Worm (Caenorhabditis elegans) whole organism, late embryonic: ENCODE data around the gene fbxa-183.

ENCODE experiments used
- C08G9.2 ChIP-seq: sonication (generic microtip); optimal IDR thresholded peaks from 2 replicates; lab custom pipeline; 2016; ENCODE audit warnings: mild to moderate bottlenecking, missing genetic modification characterization, moderate library complexity, missing compliant biosample characterization
- K02D7.2 ChIP-seq: sonication (generic microtip); optimal IDR thresholded peaks from 2 replicates; lab custom pipeline; 2017; ENCODE audit warnings: mild to moderate bottlenecking, missing genetic modification characterization, missing compliant biosample characterization
- K09A11.1 ChIP-seq: sonication (generic microtip); optimal IDR thresholded peaks from 2 replicates; lab custom pipeline; 2017; ENCODE audit warnings: antibody characterized with exemption, mild to moderate bottlenecking, missing genetic modification characterization, missing compliant biosample characterization; ENCODE audit not compliant: insufficient read depth
- Y22D7AL.16 ChIP-seq: sonication (generic microtip); optimal IDR thresholded peaks from 2 replicates; lab custom pipeline; 2016; ENCODE audit warnings: missing genetic modification characterization, missing compliant biosample characterization
- ama-1 ChIP-seq: fragments of 150-350 bp; optimal IDR thresholded peaks from 2 replicates; lab custom pipeline; 2014
- ceh-14 ChIP-seq: sonication (generic microtip); optimal IDR thresholded peaks from 2 replicates; lab custom pipeline; 2016; ENCODE audit warnings: missing genotype, missing genetic modification characterization, missing compliant biosample characterization
- ceh-18 ChIP-seq: sonication (generic microtip); optimal IDR thresholded peaks from 2 replicates; lab custom pipeline; 2016; ENCODE audit warnings: missing genetic modification characterization, missing compliant biosample characterization
- ceh-19 ChIP-seq: fragments of 200-800 bp; sonication (Bioruptor generic); optimal IDR thresholded peaks from 2 replicates; lab custom pipeline; 2018; ENCODE audit warnings: mild to moderate bottlenecking, missing genetic modification characterization, missing compliant biosample characterization
- ceh-22 ChIP-seq: sonication (generic microtip); optimal IDR thresholded peaks from 2 replicates; lab custom pipeline; 2017; ENCODE audit warnings: missing biosample characterization, missing genetic modification characterization
- ceh-30 ChIP-seq: fragments of 150-350 bp; optimal IDR thresholded peaks from 2 replicates; lab custom pipeline; 2014; ENCODE audit warnings: missing biosample characterization, missing genetic modification characterization
- ceh-31 ChIP-seq: sonication (generic microtip); optimal IDR thresholded peaks from 2 replicates; lab custom pipeline; 2016; ENCODE audit warnings: missing genetic modification characterization, missing compliant biosample characterization
- ceh-48 ChIP-seq: sonication (generic microtip); optimal IDR thresholded peaks from 2 replicates; lab custom pipeline; 2016; ENCODE audit warnings: missing genetic modification characterization, inconsistent platforms, missing compliant biosample characterization
- ceh-6 ChIP-seq: fragments of 200-800 bp; sonication (Bioruptor generic); optimal IDR thresholded peaks from 2 replicates; lab custom pipeline; 2018; ENCODE audit warnings: mild to moderate bottlenecking, missing genetic modification characterization, missing compliant biosample characterization
- che-1 ChIP-seq: sonication (generic microtip); optimal IDR thresholded peaks from 2 replicates; lab custom pipeline; 2016; ENCODE audit warnings: mild to moderate bottlenecking, missing genetic modification characterization, missing compliant biosample characterization
- dve-1 ChIP-seq: sonication (generic microtip); optimal IDR thresholded peaks from 2 replicates; lab custom pipeline; 2017; ENCODE audit warnings: antibody characterized with exemption, mild to moderate bottlenecking, missing genetic modification characterization, missing compliant biosample characterization
- elt-2 ChIP-seq: sonication (generic microtip); optimal IDR thresholded peaks from 2 replicates; lab custom pipeline; 2016; ENCODE audit warnings: missing genetic modification reagents, missing genetic modification characterization, missing compliant biosample characterization
- elt-4 ChIP-seq: sonication (generic microtip); optimal IDR thresholded peaks from 2 replicates; lab custom pipeline; 2016; ENCODE audit warnings: missing genetic modification characterization, missing compliant biosample characterization
- ets-4 ChIP-seq: sonication (generic microtip); optimal IDR thresholded peaks from 2 replicates; lab custom pipeline; 2016; ENCODE audit warnings: missing genetic modification characterization, missing compliant biosample characterization
- fkh-10 ChIP-seq: fragments of 150-350 bp; optimal IDR thresholded peaks from 2 replicates; lab custom pipeline; 2014; ENCODE audit warnings: missing biosample characterization, missing genetic modification reagents, missing genetic modification characterization
- hlh-8 ChIP-seq: sonication (generic microtip); optimal IDR thresholded peaks from 2 replicates; lab custom pipeline; 2016; ENCODE audit warnings: missing genotype, missing genetic modification characterization, missing compliant biosample characterization
- lim-6 ChIP-seq: sonication (generic microtip); optimal IDR thresholded peaks from 2 replicates; lab custom pipeline; 2016; ENCODE audit warnings: missing genetic modification characterization, missing compliant biosample characterization
- npax-4 ChIP-seq: sonication (generic microtip); optimal IDR thresholded peaks from 2 replicates; lab custom pipeline; 2016; ENCODE audit warnings: missing genetic modification characterization, missing compliant biosample characterization
- pag-3 ChIP-seq: sonication (generic microtip); optimal IDR thresholded peaks from 2 replicates; lab custom pipeline; 2016; ENCODE audit warnings: missing compliant biosample characterization, missing genetic modification characterization, borderline replicate concordance
- pat-9 ChIP-seq: fragments of 200-800 bp; sonication (Bioruptor generic); optimal IDR thresholded peaks from 2 replicates; lab custom pipeline; 2018; ENCODE audit warnings: mild to moderate bottlenecking, missing genetic modification characterization, moderate library complexity, missing compliant biosample characterization
- pha-2 ChIP-seq: sonication (generic microtip); optimal IDR thresholded peaks from 2 replicates; lab custom pipeline; 2017; ENCODE audit warnings: mild to moderate bottlenecking, missing genetic modification characterization, missing compliant biosample characterization
- pqm-1 ChIP-seq: sonication (generic microtip); optimal IDR thresholded peaks from 2 replicates; lab custom pipeline; 2016; ENCODE audit warnings: missing genetic modification characterization, missing compliant biosample characterization
- pros-1 ChIP-seq: fragments of 150-350 bp; optimal IDR thresholded peaks from 2 replicates; lab custom pipeline; 2014; ENCODE audit warnings: missing biosample characterization, missing genetic modification reagents, missing genetic modification characterization
- ref-2 ChIP-seq: sonication (generic microtip); optimal IDR thresholded peaks from 2 replicates; lab custom pipeline; 2016; ENCODE audit warnings: missing genetic modification characterization, missing compliant biosample characterization
- sox-4 ChIP-seq: sonication (generic microtip); optimal IDR thresholded peaks from 2 replicates; lab custom pipeline; 2017; ENCODE audit warnings: mild to moderate bottlenecking, missing genetic modification characterization, inconsistent platforms, missing compliant biosample characterization
- syd-9 ChIP-seq: sonication (generic microtip); optimal IDR thresholded peaks from 2 replicates; lab custom pipeline; 2016; ENCODE audit warnings: mild to moderate bottlenecking, missing genetic modification characterization, moderate library complexity, missing compliant biosample characterization
- ttx-3 ChIP-seq: sonication (generic microtip); optimal IDR thresholded peaks from 2 replicates; lab custom pipeline; 2016; ENCODE audit warnings: missing genetic modification reagents, missing genetic modification characterization, missing compliant biosample characterization
- unc-3 ChIP-seq, 2 experiments: fragments of 200-800 bp in 1 of 2; sonication (Bioruptor generic) in 1 of 2; sonication (generic microtip) in 1 of 2; conservative IDR thresholded peaks in 1 of 2; optimal IDR thresholded peaks in 1 of 2; 2 replicates each; pipeline versions ENCODE4 v1.3.6 to Lab custom; 2016 to 2022; ENCODE audit warnings: missing compliant biosample characterization in 2 of 2, missing genetic modification characterization in 2 of 2, missing genetic modification reagents in 1 of 2
- ztf-16 ChIP-seq: sonication (generic microtip); optimal IDR thresholded peaks from 2 replicates; lab custom pipeline; 2017; ENCODE audit warnings: missing genetic modification characterization, missing compliant biosample characterization

Gene fbxa-183

DNA sequence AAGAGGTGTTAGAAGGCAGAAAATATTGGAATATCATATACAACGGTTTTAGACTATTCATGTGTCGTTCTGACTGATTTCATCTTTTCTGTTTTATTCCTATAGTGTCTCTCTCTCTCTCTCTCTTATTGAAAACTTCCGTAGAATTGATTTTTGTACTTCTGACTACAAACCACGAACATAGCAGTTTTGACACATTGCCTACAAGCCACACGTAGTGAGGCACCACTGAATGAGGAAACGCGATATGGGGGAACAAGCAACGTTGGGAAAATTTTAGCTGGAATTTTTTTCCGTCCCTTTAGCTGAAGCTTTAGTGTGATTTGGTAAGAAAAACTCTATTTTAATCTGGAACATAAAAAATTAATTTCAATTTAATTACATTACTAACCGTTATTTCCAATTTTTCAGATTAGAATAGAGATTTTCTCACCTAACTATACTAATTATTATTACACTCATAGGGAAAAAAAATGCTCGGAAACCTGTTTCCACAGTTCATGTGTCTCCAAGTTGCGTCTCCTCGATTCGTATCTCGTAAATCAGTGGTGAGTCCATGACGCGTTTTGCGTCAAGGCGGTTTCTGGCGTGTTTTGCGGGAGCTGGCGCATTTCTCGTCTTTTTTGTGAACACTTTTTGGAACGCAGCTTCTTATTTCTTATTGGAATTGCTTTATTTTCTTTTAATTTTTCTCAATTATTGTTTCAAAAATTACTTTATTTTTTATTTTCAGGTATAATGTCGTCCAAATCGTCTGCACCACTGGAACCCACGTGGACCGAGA lies 8.1 kb upstream of the fbxa-183 start, which contains the start of the genes nhr-142 and F44E7.9 (continued):
- TF ChIP-seq syd-9 (tag; lab: Kevin White, UChicago) (peak; percentile 66), ceh-19 (GFP tag; lab: Kevin White, UChicago) (peak; percentile 29), sox-4 (peak; percentile 36), pat-9 (tag; lab: Kevin White, UChicago) (peak; percentile 32), pag-3 (tag; lab: Kevin White, UChicago) (no peak), npax-4 (tag; lab: Kevin White, UChicago) (peak; percentile 12), ceh-14 (tag; lab: Kevin White, UChicago) (peak; percentile 74), ceh-30 (peak; percentile 0), che-1 (tag; lab: Kevin White, UChicago) (peak; percentile 22), pha-2 (tag; lab: Kevin White, UChicago) (peak; percentile 48), ceh-31 (tag; lab: Kevin White, UChicago) (peak; percentile 93), ama-1 (lab: Kevin White, UChicago) (no peak), dve-1 (peak; percentile 9), K02D7.2 (peak; percentile 28), Y22D7AL.16 (no peak), ceh-6 (GFP tag; lab: Kevin White, UChicago) (no peak), ttx-3 (tag; lab: Kevin White, UChicago) (peak; percentile 21)

- TF ChIP-seq pros-1 (tag; lab: Kevin White, UChicago) (no peak), ceh-14 (tag; lab: Kevin White, UChicago) (no peak), K09A11.1 (no peak), hlh-8 (no peak), ceh-22 (tag; lab: Kevin White, UChicago) (no peak), pqm-1 (tag; lab: Kevin White, UChicago) (no peak), C08G9.2 (tag; lab: Kevin White, UChicago) (no peak), ttx-3 (tag; lab: Kevin White, UChicago) (no peak), ceh-18 (tag; lab: Kevin White, UChicago) (no peak), Y22D7AL.16 (no peak), ets-4 (tag; lab: Kevin White, UChicago) (no peak), pag-3 (tag; lab: Kevin White, UChicago) (no peak), ceh-48 (tag; lab: Kevin White, UChicago) (no peak), ceh-31 (tag; lab: Kevin White, UChicago) (no peak), fkh-10 (GFP tag; lab: Kevin White, UChicago) (no peak)
Observed at ce11 chrV:5788650-5789049, 6.1 kb upstream of the fbxa-183 start.

- no peak for TF ChIP-seq ttx-3 (tag; lab: Kevin White, UChicago)
- TF ChIP-seq elt-2, result no peak
- no peak for TF ChIP-seq unc-3 (GFP tag; conservative IDR thresholded peaks at IDR 0.05; lab: Robert Waterston, UW)
- TF ChIP-seq unc-3 (tag; optimal IDR thresholded peaks at IDR 0.05; lab: Kevin White, UChicago), result no peak
- TF ChIP-seq ztf-16 (tag; lab: Kevin White, UChicago), result no peak
- TF ChIP-seq C08G9.2 (tag; lab: Kevin White, UChicago), result no peak
- no peak for TF ChIP-seq ref-2
- no peak for TF ChIP-seq ceh-48 (tag; lab: Kevin White, UChicago)
- TF ChIP-seq elt-4 (tag; lab: Kevin White, UChicago), result no peak
- TF ChIP-seq lim-6 (tag; lab: Kevin White, UChicago), result no peak
- no peak for TF ChIP-seq ets-4 (tag; lab: Kevin White, UChicago)
- TF ChIP-seq, all 69 proteins: peak for 0
Observed at ce11 chrV:5785372-5785771, 2.8 kb upstream of the fbxa-183 start, which contains the start of gene F44E7.7. Gene F44E7.7, minus strand, starts transcription at chrV:5785472.

ce11 chrV:5780713-5781360 lies 1.8 kb downstream of the fbxa-183 start, which contains the start of gene F44E7.5:
Gene F44E7.5, minus strand, starts transcription at chrV:5780922.
- TF ChIP-seq ceh-31 (tag; lab: Kevin White, UChicago) (peak; percentile 52), ama-1 (lab: Kevin White, UChicago) (no peak)
